Fruit fly (Drosophila melanogaster): Measurements from ENCODE around the gene CheB38a.

Gene CheB38a

dm6 chr2L:20805624-20806339 lies 12.6 kb downstream of the CheB38a start (continued):
- peak; percentile 87 for TF ChIP-seq CG11560 (tag; IDR thresholded peaks at IDR 0.05)
- TF ChIP-seq CG10209 (GFP tag; optimal IDR thresholded peaks at IDR 0.05) = peak; percentile 96
- peak; percentile 91 for TF ChIP-seq B-H1 (GFP tag; IDR thresholded peaks at IDR 0.05)
- peak; percentile 80 for TF ChIP-seq fu2 (GFP tag; optimal IDR thresholded peaks at IDR 0.05)
- TF ChIP-seq CG6854 (GFP tag; optimal IDR thresholded peaks at IDR 0.05) = peak; percentile 92
- peak; percentile 69 for TF ChIP-seq CG1024 (GFP tag; IDR thresholded peaks at IDR 0.05)
- no peak for TF ChIP-seq btn (GFP tag; optimal IDR thresholded peaks at IDR 0.05)
- peak; percentile 89 for TF ChIP-seq CG4404 (GFP tag; IDR thresholded peaks at IDR 0.05)
- TF ChIP-seq Fer1 (GFP tag; optimal IDR thresholded peaks at IDR 0.05) = peak; percentile 98
- TF ChIP-seq CG10274 (GFP tag; optimal IDR thresholded peaks at IDR 0.05) = peak; percentile 85
- TF ChIP-seq Blimp-1 (GFP tag; optimal IDR thresholded peaks at IDR 0.05) = peak; percentile 94
- peak; percentile 79 for TF ChIP-seq Lhr (GFP tag; optimal IDR thresholded peaks at IDR 0.05)
- TF ChIP-seq zen2 (GFP tag; IDR thresholded peaks at IDR 0.05; ENCODE audit: partially characterized antibody) = no peak
- TF ChIP-seq Doc3 (GFP tag; IDR thresholded peaks at IDR 0.05; ENCODE audit: partially characterized antibody) = 0 out of 3 replicates have a peak, but pooled peaks have one; percentile 32
- TF ChIP-seq CG12236 (GFP tag; optimal IDR thresholded peaks at IDR 0.05) = peak; percentile 47
- peak; percentile 94 for TF ChIP-seq CG1602 (GFP tag; optimal IDR thresholded peaks at IDR 0.05)
- peak; percentile 96 for TF ChIP-seq Meics (GFP tag; optimal IDR thresholded peaks at IDR 0.05)
- peak; percentile 97 for TF ChIP-seq dmrt99B (tag; optimal IDR thresholded peaks at IDR 0.05)
- peak; percentile 95 for TF ChIP-seq Med (GFP tag)
- TF ChIP-seq vnd (GFP tag; IDR thresholded peaks at IDR 0.05; ENCODE audit: partially characterized antibody) = peak; percentile 87
- peak; percentile 85 for TF ChIP-seq Dip3 (GFP tag; optimal IDR thresholded peaks at IDR 0.05)
- TF ChIP-seq gsb-n (tag; optimal IDR thresholded peaks at IDR 0.05) = peak; percentile 94
- TF ChIP-seq trem (tag; optimal IDR thresholded peaks at IDR 0.05) = peak; percentile 86
- TF ChIP-seq peb (GFP tag; IDR thresholded peaks at IDR 0.05) = peak; percentile 87
- TF ChIP-seq sr (GFP tag; IDR thresholded peaks at IDR 0.05) = peak; percentile 71; the same call in 2 of the 3 replicates
- TF ChIP-seq CG18619 (GFP tag; optimal IDR thresholded peaks at IDR 0.05) = peak; percentile 95
- peak; percentile 71 for TF ChIP-seq CG8290 (GFP tag; optimal IDR thresholded peaks at IDR 0.05)
- TF ChIP-seq CG8290 (tag; optimal IDR thresholded peaks at IDR 0.05) = peak; percentile 7 to 92
- TF ChIP-seq CG7357 (GFP tag; IDR thresholded peaks at IDR 0.05) = peak; percentile 90
- peak; percentile 92 for TF ChIP-seq D19A (tag; optimal IDR thresholded peaks at IDR 0.05)
- peak; percentile 96 for TF ChIP-seq CG17829 (tag; optimal IDR thresholded peaks at IDR 0.05)
- no peak for TF ChIP-seq pan (optimal IDR thresholded peaks at IDR 0.05)
- TF ChIP-seq pan (GFP tag; optimal IDR thresholded peaks at IDR 0.05 in 1 of 2, IDR thresholded peaks at IDR 0.05 in 1 of 2) = peak in 1 of 2 experiments; percentile 96
- TF ChIP-seq chinmo (GFP tag; IDR thresholded peaks at IDR 0.05; ENCODE audit: partially characterized antibody) = peak; percentile 80; the same call in 3 of the 4 replicates
- peak; percentile 92 for TF ChIP-seq kay (GFP tag; optimal IDR thresholded peaks at IDR 0.05)
- TF ChIP-seq Lpt (GFP tag; optimal IDR thresholded peaks at IDR 0.05) = no peak
- peak; percentile 95 for TF ChIP-seq CG14441 (GFP tag; IDR thresholded peaks at IDR 0.05)
- TF ChIP-seq nerfin-1 (tag; optimal IDR thresholded peaks at IDR 0.05) = peak; percentile 89
- peak; percentile 33; the same call in 1 of the 2 replicates for TF ChIP-seq sna (GFP tag; IDR thresholded peaks at IDR 0.05; ENCODE audit: partially characterized antibody)
- peak; percentile 36 for TF ChIP-seq disco-r (GFP tag; optimal IDR thresholded peaks at IDR 0.05)
- TF ChIP-seq Pdp1 (GFP tag; optimal IDR thresholded peaks at IDR 0.05) = peak; percentile 64 to 83
- TF ChIP-seq HHEX (GFP tag; optimal IDR thresholded peaks at IDR 0.05) = peak; percentile 96
- TF ChIP-seq CG6175 (GFP tag; IDR thresholded peaks at IDR 0.05) = peak; percentile 86
- peak; percentile 15 for TF ChIP-seq NC2α (GFP tag; optimal IDR thresholded peaks at IDR 0.05)
- TF ChIP-seq CG10267 (tag; optimal IDR thresholded peaks at IDR 0.05) = peak; percentile 90
- TF ChIP-seq NC2β (GFP tag; optimal IDR thresholded peaks at IDR 0.05) = peak; percentile 78
- peak; percentile 93 for TF ChIP-seq CG13894 (tag; optimal IDR thresholded peaks at IDR 0.05)
- peak; percentile 84 for TF ChIP-seq CG8359 (GFP tag; optimal IDR thresholded peaks at IDR 0.05; ENCODE audit: borderline replicate concordance)
- TF ChIP-seq maf-S (GFP tag; optimal IDR thresholded peaks at IDR 0.05) = peak; percentile 76

Data from whole organism, embryonic.